Fruit fly (Drosophila melanogaster) whole organism, prepupa: ENCODE measurements around the gene Tep2.
"Not testable (repeated sequence)": the region's sequence is repeated elsewhere in the genome, so short reads cannot be mapped to it uniquely, and the experiment has no call there.

Experiments used
- Blimp-1 ChIP-seq: fragments of 200-800 bp; sonication (Bioruptor generic); optimal IDR thresholded peaks from 3 replicates; lab custom pipeline; 2017; ENCODE audit warnings: missing biosample characterization, missing genetic modification characterization, mild to moderate bottlenecking, moderate library complexity, missing genetic modification reagents
- CG10631 ChIP-seq: fragments of 200-800 bp; sonication (Bioruptor generic); optimal IDR thresholded peaks from 2 replicates; lab custom pipeline; 2016; ENCODE audit warnings: missing biosample characterization, missing genetic modification characterization
- CG11294 ChIP-seq: fragments of 200-800 bp; sonication (Bioruptor generic); IDR thresholded peaks from 2 replicates; pipeline ENCODE4 v1.3.6; 2022; ENCODE audit warnings: missing biosample characterization, missing genetic modification characterization
- CG11762 ChIP-seq: fragments of 200-800 bp; sonication (Bioruptor generic); optimal IDR thresholded peaks from 3 replicates; lab custom pipeline; 2016; ENCODE audit warnings: missing biosample characterization, missing genetic modification characterization; ENCODE audit not compliant: insufficient read depth
- CG11902 ChIP-seq: fragments of 200-800 bp; sonication (Bioruptor generic); optimal IDR thresholded peaks from 3 replicates; lab custom pipeline; 2016; ENCODE audit warnings: missing biosample characterization, missing genetic modification characterization
- CG15336 ChIP-seq: fragments of 200-800 bp; sonication (Bioruptor generic); IDR thresholded peaks from 2 replicates; pipeline ENCODE4 v1.3.6; 2022; ENCODE audit warnings: missing biosample characterization, missing genetic modification characterization
- CG1621 ChIP-seq: fragments of 200-800 bp; sonication (Bioruptor generic); optimal IDR thresholded peaks from 3 replicates; lab custom pipeline; 2018; ENCODE audit warnings: missing biosample characterization, mild to moderate bottlenecking, missing genetic modification characterization
- CG16779 ChIP-seq: fragments of 200-800 bp; sonication (Bioruptor generic); optimal IDR thresholded peaks from 3 replicates; lab custom pipeline; 2017; ENCODE audit warnings: missing biosample characterization, mild to moderate bottlenecking, missing genetic modification characterization
- CG3919 ChIP-seq: fragments of 200-800 bp; sonication (Bioruptor generic); optimal IDR thresholded peaks from 3 replicates; lab custom pipeline; 2016; ENCODE audit warnings: missing biosample characterization, missing genetic modification characterization
- CG4318 ChIP-seq: fragments of 200-800 bp; sonication (Bioruptor generic); optimal IDR thresholded peaks from 3 replicates; lab custom pipeline; 2017; ENCODE audit warnings: missing biosample characterization, mild to moderate bottlenecking, missing genetic modification characterization
- CG6792 ChIP-seq: fragments of 200-800 bp; sonication (Bioruptor generic); optimal IDR thresholded peaks from 3 replicates; lab custom pipeline; 2016; ENCODE audit warnings: missing biosample characterization, missing genetic modification characterization
- CG6808 ChIP-seq: fragments of 200-800 bp; sonication (Bioruptor generic); optimal IDR thresholded peaks from 3 replicates; lab custom pipeline; 2017; ENCODE audit warnings: missing biosample characterization, missing genetic modification characterization, mild to moderate bottlenecking, moderate library complexity, missing genetic modification reagents
- CG6854 ChIP-seq: fragments of 200-800 bp; sonication (Bioruptor generic); optimal IDR thresholded peaks from 2 replicates; lab custom pipeline; 2017; ENCODE audit warnings: missing biosample characterization, mild to moderate bottlenecking, missing genetic modification characterization
- CG7368 ChIP-seq: fragments of 200-800 bp; sonication (Bioruptor generic); optimal IDR thresholded peaks from 3 replicates; lab custom pipeline; 2016; ENCODE audit warnings: missing biosample characterization, missing genetic modification characterization
- CG8632 ChIP-seq: fragments of 200-800 bp; sonication (Bioruptor generic); optimal IDR thresholded peaks from 3 replicates; lab custom pipeline; 2016; ENCODE audit warnings: missing biosample characterization, missing genetic modification characterization
- CG9139 ChIP-seq: fragments of 200-800 bp; sonication (Bioruptor generic); optimal IDR thresholded peaks from 3 replicates; lab custom pipeline; 2017; ENCODE audit warnings: missing biosample characterization, mild to moderate bottlenecking, missing genetic modification characterization
- Eip75B ChIP-seq: fragments of 200-800 bp; sonication (Bioruptor generic); optimal IDR thresholded peaks from 3 replicates; lab custom pipeline; 2016; ENCODE audit warnings: missing biosample characterization, missing genetic modification characterization
- Eip78C ChIP-seq: fragments of 200-800 bp; sonication (Bioruptor generic); peaks from one replicate; lab custom pipeline; 2016; ENCODE audit warnings: missing biosample characterization, missing genetic modification characterization
- Eip93F ChIP-seq: fragments of 200-800 bp; sonication (Bioruptor generic); optimal IDR thresholded peaks from 2 replicates; lab custom pipeline; 2016; ENCODE audit warnings: missing biosample characterization, mild to moderate bottlenecking, missing genetic modification characterization
- Ets21C ChIP-seq: fragments of 200-800 bp; sonication (Bioruptor generic); optimal IDR thresholded peaks from 3 replicates; lab custom pipeline; 2016; ENCODE audit warnings: missing biosample characterization, missing genetic modification characterization
- Ets96B ChIP-seq: fragments of 200-800 bp; optimal IDR thresholded peaks from 2 replicates; lab custom pipeline; 2019; ENCODE audit warnings: missing biosample characterization, mild to moderate bottlenecking, missing genetic modification characterization, moderate library complexity
- Gug ChIP-seq: fragments of 200-800 bp; sonication (Bioruptor generic); IDR thresholded peaks from 2 replicates; pipeline ENCODE4 v1.3.6; 2022; ENCODE audit warnings: missing biosample characterization, missing genetic modification characterization
- Hr38 ChIP-seq: sonication (Bioruptor generic); optimal IDR thresholded peaks from 2 replicates; lab custom pipeline; 2016; ENCODE audit warnings: missing biosample characterization, missing genetic modification characterization
- Hr39 ChIP-seq: fragments of 200-800 bp; sonication (Bioruptor generic); optimal IDR thresholded peaks from 2 replicates; lab custom pipeline; 2016; ENCODE audit warnings: missing biosample characterization, missing genetic modification characterization
- Lpt ChIP-seq: fragments of 200-800 bp; sonication (Bioruptor generic); optimal IDR thresholded peaks from 3 replicates; lab custom pipeline; 2016; ENCODE audit warnings: missing biosample characterization, missing genetic modification characterization
- OdsH ChIP-seq: fragments of 200-800 bp; sonication (Bioruptor generic); optimal IDR thresholded peaks from 3 replicates; lab custom pipeline; 2016; ENCODE audit warnings: missing biosample characterization, missing genetic modification characterization
- Smox ChIP-seq: fragments of 200-800 bp; sonication (Bioruptor generic); optimal IDR thresholded peaks from 3 replicates; lab custom pipeline; 2016; ENCODE audit warnings: missing biosample characterization, missing genetic modification characterization
- Sox102F ChIP-seq: fragments of 200-800 bp; sonication (Bioruptor generic); optimal IDR thresholded peaks from 2 replicates; lab custom pipeline; 2016; ENCODE audit warnings: missing biosample characterization, mild to moderate bottlenecking, missing genetic modification characterization
- Sox15 ChIP-seq: fragments of 200-800 bp; sonication (Bioruptor generic); optimal IDR thresholded peaks from 3 replicates; lab custom pipeline; 2016; ENCODE audit warnings: missing biosample characterization, missing genetic modification characterization
- achi ChIP-seq: fragments of 200-800 bp; sonication (Bioruptor generic); optimal IDR thresholded peaks from 3 replicates; lab custom pipeline; 2016; ENCODE audit warnings: missing biosample characterization, missing genetic modification characterization
- acj6 ChIP-seq: fragments of 200-800 bp; sonication (Bioruptor generic); optimal IDR thresholded peaks from 3 replicates; lab custom pipeline; 2016; ENCODE audit warnings: missing biosample characterization, missing genetic modification characterization
- eg ChIP-seq: fragments of 200-800 bp; sonication (Bioruptor generic); IDR thresholded peaks from 3 replicates; pipeline ENCODE4 v1.3.6; 2022; ENCODE audit warnings: missing biosample characterization, missing genetic modification characterization
- esn ChIP-seq: fragments of 200-800 bp; sonication (Bioruptor generic); optimal IDR thresholded peaks from 2 replicates; lab custom pipeline; 2016; ENCODE audit warnings: missing biosample characterization, mild to moderate bottlenecking, missing genetic modification characterization, moderate library complexity
- fd59A ChIP-seq: fragments of 200-800 bp; sonication (Bioruptor generic); optimal IDR thresholded peaks from 2 replicates; lab custom pipeline; 2017; ENCODE audit warnings: missing biosample characterization, mild to moderate bottlenecking, missing genetic modification characterization, missing genetic modification reagents
- fkh ChIP-seq: fragments of 200-800 bp; sonication (Bioruptor generic); optimal IDR thresholded peaks from 3 replicates; lab custom pipeline; 2017; ENCODE audit warnings: missing biosample characterization, mild to moderate bottlenecking, missing genetic modification characterization, moderate library complexity
- lz ChIP-seq: fragments of 200-800 bp; sonication (Bioruptor generic); optimal IDR thresholded peaks from 3 replicates; lab custom pipeline; 2016; ENCODE audit warnings: missing biosample characterization, missing genetic modification characterization
- salr ChIP-seq, 2 experiments: fragments of 200-800 bp; sonication (Bioruptor generic); optimal IDR thresholded peaks; 3 replicates each; lab custom pipeline; 2016 to 2018; ENCODE audit warnings: missing biosample characterization in 2 of 2, missing genetic modification characterization in 2 of 2, mild to moderate bottlenecking in 1 of 2
- spab ChIP-seq: fragments of 200-800 bp; sonication (Bioruptor generic); optimal IDR thresholded peaks from 2 replicates; lab custom pipeline; 2017; ENCODE audit warnings: missing biosample characterization, mild to moderate bottlenecking, missing genetic modification characterization, missing genetic modification reagents
- vri ChIP-seq: fragments of 200-800 bp; sonication (Bioruptor generic); optimal IDR thresholded peaks from 3 replicates; lab custom pipeline; 2016; ENCODE audit warnings: missing biosample characterization, mild to moderate bottlenecking, missing genetic modification characterization

The Tep2 gene

dm6 chr2L:7744208-7744607, 42.8 kb upstream of the Tep2 start:
- no peak for TF ChIP-seq esn
- no peak for TF ChIP-seq Blimp-1 (GFP tag; lab: Kevin White, UChicago)
- TF ChIP-seq OdsH (GFP tag; lab: Kevin White, UChicago): no peak
- TF ChIP-seq CG8632 (GFP tag; lab: Kevin White, UChicago): no peak
- TF ChIP-seq vri (GFP tag; lab: Kevin White, UChicago): no peak
- no peak for TF ChIP-seq acj6 (GFP tag; lab: Kevin White, UChicago)
- no peak for TF ChIP-seq Gug (GFP tag; lab: Robert Waterston, UW)
- no peak for TF ChIP-seq Lpt (GFP tag; lab: Kevin White, UChicago)
- no peak for TF ChIP-seq achi
- TF ChIP-seq Eip93F (GFP tag; lab: Kevin White, UChicago): no peak
- no peak for TF ChIP-seq CG10631
- TF ChIP-seq CG4318 (GFP tag; lab: Kevin White, UChicago): no peak
- no peak for TF ChIP-seq Hr38 (GFP tag; lab: Kevin White, UChicago)
- TF ChIP-seq fkh (GFP tag; lab: Kevin White, UChicago): no peak
- no peak for TF ChIP-seq CG6808 (GFP tag; lab: Kevin White, UChicago)
- no peak for TF ChIP-seq fd59A (GFP tag; lab: Kevin White, UChicago)
- no peak for TF ChIP-seq CG6792 (GFP tag; lab: Kevin White, UChicago)
- TF ChIP-seq CG11762 (GFP tag; lab: Kevin White, UChicago): no peak
- no peak for TF ChIP-seq CG6854 (GFP tag; lab: Kevin White, UChicago)
- TF ChIP-seq CG11902: no peak
- TF ChIP-seq, all 60 proteins: peak for 0

- TF ChIP-seq CG15336 (GFP tag; lab: Robert Waterston, UW) (no peak), OdsH (GFP tag; lab: Kevin White, UChicago) (no peak), CG3919 (GFP tag; lab: Kevin White, UChicago) (no peak), CG6808 (GFP tag; lab: Kevin White, UChicago) (no peak), Ets96B (tag; lab: Kevin White, UChicago) (no peak), Hr39 (no peak), lz (no peak), Ets21C (GFP tag; lab: Kevin White, UChicago) (no peak), Eip75B (no peak), CG16779 (tag; lab: Kevin White, UChicago) (no peak), Sox15 (GFP tag; lab: Kevin White, UChicago) (no peak), CG1621 (tag; lab: Kevin White, UChicago) (no peak), CG7368 (no peak), CG8632 (GFP tag; lab: Kevin White, UChicago) (no peak), CG11762 (GFP tag; lab: Kevin White, UChicago) (no peak), vri (GFP tag; lab: Kevin White, UChicago) (no peak), Sox102F (GFP tag; lab: Kevin White, UChicago) (no peak), achi (no peak), CG11294 (GFP tag; lab: Robert Waterston, UW) (no peak), eg (GFP tag; lab: Robert Waterston, UW) (no peak)
- TF ChIP-seq, all 60 proteins: peak for 0
Observed at dm6 chr2L:7741437-7741836, 40.0 kb upstream of the Tep2 start, which contains the start of gene Acp1. TSS of gene Acp1 (minus strand) at chr2L:7741537.

DNA sequence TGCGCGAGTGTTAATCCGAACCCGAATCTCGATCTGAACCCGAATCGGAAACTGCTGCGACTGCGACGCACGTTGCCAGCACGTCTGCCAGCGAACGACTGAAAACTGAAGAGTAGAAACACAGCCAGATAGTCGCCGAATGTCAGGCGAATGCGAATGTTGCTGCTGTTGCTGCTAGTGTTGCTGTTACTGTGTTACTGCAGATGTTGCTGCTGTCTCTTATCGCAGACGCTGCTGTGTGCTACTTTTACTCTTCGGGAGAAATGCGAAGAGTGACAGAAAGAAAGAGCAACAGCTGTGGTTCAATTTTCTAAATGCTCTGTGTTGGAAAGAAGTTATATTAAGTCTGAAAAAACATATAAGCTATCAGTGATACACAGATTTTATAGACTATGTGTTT, 37.3 kb upstream of the Tep2 start, which contains the start of gene CG31904:
CG31904 (minus strand) TSS at position 101 of the 400 bp plus-strand sequence.
- TF ChIP-seq salr (GFP tag; optimal IDR thresholded peaks at IDR 0.05; lab: Kevin White, UChicago); Smox (GFP tag; lab: Kevin White, UChicago); achi: not testable (repeated sequence)

DNA sequence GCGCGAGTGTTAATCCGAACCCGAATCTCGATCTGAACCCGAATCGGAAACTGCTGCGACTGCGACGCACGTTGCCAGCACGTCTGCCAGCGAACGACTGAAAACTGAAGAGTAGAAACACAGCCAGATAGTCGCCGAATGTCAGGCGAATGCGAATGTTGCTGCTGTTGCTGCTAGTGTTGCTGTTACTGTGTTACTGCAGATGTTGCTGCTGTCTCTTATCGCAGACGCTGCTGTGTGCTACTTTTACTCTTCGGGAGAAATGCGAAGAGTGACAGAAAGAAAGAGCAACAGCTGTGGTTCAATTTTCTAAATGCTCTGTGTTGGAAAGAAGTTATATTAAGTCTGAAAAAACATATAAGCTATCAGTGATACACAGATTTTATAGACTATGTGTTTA, 31.2 kb upstream of the Tep2 start, which contains the start of gene CG13796:
CG13796 (minus strand) TSS at position 101 of the 400 bp plus-strand sequence.
- not testable (repeated sequence) for TF ChIP-seq CG9139; spab (GFP tag; lab: Kevin White, UChicago); Eip78C
